Worm (Caenorhabditis elegans) whole organism, dauer: ENCODE data around the gene srw-135.

Experiments
- unc-62 ChIP-seq: sonication (generic microtip); optimal IDR thresholded peaks from 2 replicates; lab custom pipeline; 2017; ENCODE audit warnings: missing biosample characterization, missing genetic modification reagents, missing genetic modification characterization

srw-135 gene

DNA sequence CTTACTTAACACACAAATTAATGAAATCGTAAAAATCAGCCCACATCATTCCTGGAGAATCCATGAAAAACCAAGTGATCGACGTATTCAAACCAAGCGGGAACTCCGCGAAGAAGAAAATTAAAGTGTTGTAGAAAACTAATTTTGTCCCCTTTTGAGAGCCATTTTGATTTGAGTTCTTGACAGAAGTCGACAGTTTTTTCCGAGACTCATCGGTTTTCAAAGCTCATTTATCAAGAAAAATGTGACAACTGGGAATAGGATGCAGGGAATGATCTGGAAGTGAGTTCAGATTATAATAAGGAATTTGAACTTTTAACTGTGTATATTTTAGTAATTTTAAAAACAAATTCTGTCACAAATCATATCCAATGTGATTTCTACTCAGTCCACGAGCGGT is at the start of gene srw-135:
TSS of gene srw-135 (minus strand) at position 101 of the 400 bp plus-strand sequence.
- no peak for TF ChIP-seq unc-62 (GFP tag; lab: Kevin White, UChicago)

DNA sequence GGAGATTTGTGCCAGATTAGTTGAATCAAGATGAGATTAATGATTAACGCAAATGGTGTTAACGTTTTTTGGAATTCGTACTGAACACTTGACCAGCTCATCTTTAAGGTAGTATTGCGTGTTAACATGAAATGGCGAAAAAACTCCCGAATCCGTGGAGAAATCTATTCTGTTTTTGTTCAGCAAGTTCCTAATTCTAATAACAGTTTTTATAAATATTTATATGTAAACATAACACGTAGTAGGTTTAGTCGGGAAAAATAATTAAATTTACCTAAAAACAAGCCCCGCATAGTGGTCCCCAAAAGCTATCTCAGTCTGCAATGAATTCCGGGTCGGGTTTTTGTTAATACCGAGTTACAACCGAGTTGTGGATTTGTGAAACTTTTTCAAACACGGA is 47.7 kb upstream of the srw-135 start, which contains the start of gene str-244:
TSS of gene str-244 (minus strand) at position 101 of the 400 bp plus-strand sequence.
- TF ChIP-seq unc-62 (GFP tag; lab: Kevin White, UChicago) = no peak

DNA sequence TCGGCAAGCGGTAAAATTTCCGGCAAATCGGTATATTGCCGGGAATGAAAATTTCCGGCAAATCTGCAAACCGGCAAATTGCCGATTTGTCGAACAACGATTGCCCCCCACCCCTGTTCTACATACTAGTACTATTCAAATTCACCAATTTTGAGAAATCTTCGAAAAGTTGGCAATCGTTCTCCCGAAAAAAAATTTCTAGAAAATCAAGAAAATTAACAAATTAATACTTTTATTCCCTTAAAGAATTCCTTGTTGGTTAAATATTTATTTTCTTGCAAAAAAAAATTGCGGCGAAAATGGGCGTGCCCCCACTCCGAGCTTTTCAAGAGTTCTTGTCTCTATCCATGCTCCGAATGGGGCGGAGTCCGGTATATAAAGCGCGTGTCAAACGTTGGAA is 43.0 kb upstream of the srw-135 start, which contains the start of gene C50H11.8:
TSS of gene C50H11.8 (plus strand) at position 301 of the 400 bp plus-strand sequence.
- TF ChIP-seq unc-62 (GFP tag; lab: Kevin White, UChicago) = no peak

DNA sequence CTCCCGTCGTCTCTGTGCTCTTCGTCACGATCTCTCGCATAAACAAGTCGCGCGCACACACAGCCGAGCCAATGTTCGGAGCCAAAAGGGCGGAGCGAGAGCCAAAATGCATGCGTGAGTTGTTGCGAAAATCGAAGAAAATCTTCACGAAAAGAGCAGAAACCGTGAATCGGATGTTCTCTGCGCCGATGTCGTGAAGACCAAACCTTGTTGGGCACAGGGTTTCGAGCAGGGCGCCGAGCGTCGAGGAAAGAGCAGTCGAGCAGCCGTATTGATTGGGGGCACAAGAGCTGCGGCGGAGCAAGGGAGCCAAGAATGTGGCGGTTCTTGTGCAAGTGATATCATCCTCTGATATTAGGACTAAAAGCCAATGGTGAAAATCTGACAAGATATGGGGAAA is 35.1 kb upstream of the srw-135 start:
- TF ChIP-seq unc-62 (GFP tag; lab: Kevin White, UChicago) = no peak

DNA sequence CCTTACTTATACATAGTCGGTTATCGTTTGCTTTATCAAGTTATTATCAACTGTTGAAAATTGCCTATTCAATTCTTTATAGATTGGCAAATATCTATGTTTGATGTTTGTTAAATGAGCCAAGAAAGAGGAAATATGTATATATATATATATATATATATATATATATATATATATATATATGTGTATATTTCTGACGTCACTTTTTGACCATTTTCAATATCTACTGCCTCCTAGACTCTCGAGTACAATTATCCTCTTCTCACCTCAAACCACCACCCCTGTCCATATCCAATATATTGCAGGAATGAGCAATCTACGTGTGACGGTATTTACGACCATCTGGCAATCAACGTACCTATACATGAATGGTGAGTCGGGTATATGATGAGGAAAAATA is 33.5 kb upstream of the srw-135 start, which contains the start of gene F59D6.1:
TSS of gene F59D6.1 (plus strand) at position 301 of the 400 bp plus-strand sequence.
- TF ChIP-seq unc-62 (GFP tag; lab: Kevin White, UChicago) = no peak

DNA sequence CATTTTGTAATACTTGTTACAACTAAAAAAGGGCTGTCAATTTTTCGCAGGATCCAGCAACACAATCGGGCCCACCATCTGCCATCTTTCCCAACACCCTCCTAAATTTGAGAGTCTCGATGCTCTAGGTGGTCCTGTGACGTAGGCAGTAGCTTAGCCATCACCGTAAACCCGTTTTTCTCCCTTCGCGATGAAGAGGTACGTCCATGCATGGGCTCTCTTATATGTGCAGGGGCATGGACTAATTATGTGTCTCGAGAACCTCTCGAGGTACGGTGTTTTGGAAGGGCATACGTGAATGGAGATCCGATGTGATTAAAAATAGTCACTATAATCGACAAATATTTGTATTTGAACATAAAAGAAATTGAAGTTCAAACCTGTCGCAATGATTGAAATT is 29.6 kb upstream of the srw-135 start:
- no peak for TF ChIP-seq unc-62 (GFP tag; lab: Kevin White, UChicago)

DNA sequence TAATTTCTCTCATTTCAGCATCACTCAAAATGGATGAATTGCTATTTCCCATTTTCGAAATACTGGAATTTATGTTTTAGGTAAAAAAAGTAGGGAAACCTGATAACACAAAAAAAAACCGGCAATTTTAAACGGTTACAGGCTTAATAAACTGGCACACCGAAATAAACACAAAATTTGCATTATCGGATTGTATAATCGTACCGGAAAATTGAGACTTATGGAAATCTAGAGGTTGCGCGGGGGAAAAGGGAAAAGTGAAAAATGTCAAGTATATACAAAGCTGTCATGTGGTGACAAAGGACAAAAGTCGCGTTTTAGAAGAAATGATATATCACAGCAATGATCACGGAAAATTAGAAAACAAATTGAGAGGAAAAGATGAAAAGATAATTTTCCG is 28.0 kb upstream of the srw-135 start, which contains the start of gene chpf-2:
TSS of gene chpf-2 (minus strand) at position 101 of the 400 bp plus-strand sequence.
- no peak for TF ChIP-seq unc-62 (GFP tag; lab: Kevin White, UChicago)

DNA sequence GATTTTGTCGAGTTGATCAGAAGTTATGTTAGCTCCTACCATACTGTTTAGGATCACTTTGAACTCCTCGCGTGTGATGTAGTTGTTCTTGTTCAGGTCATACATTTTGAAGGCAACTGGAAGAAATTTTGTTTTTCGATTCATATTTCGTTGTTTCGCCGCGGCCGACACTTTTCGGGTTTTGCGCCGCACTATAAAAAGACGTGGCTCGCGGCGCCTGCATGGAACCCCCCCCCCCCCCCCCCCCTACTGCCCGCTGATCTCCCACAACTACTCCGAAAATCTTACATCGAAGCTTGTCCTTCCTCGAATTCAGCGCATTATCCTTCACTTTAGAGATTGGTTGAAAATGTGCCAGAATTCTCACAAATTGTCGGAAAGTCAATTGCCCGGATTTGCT is 26.8 kb upstream of the srw-135 start:
- no peak for TF ChIP-seq unc-62 (GFP tag; lab: Kevin White, UChicago)

DNA sequence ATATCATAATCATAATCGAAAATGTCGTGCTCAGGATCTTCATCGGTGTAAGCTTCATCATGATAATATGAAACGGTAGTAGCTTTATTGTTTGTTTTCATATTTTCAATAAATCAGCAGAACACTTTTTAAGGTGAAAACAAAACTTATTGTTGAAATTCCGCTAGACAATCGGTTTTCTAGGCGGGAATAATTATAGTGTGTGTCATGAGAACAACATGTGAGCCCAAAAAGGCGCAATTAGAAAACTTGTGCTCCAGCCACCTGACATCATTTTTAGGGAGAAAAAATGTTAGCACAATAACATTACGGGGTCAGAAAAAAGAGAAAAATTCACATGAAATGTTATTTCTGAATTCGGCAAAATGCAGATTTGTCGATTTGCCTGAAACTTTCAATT is 22.9 kb upstream of the srw-135 start, which contains the start of gene srw-8:
TSS of gene srw-8 (minus strand) at position 101 of the 400 bp plus-strand sequence.
- no peak for TF ChIP-seq unc-62 (GFP tag; lab: Kevin White, UChicago)

DNA sequence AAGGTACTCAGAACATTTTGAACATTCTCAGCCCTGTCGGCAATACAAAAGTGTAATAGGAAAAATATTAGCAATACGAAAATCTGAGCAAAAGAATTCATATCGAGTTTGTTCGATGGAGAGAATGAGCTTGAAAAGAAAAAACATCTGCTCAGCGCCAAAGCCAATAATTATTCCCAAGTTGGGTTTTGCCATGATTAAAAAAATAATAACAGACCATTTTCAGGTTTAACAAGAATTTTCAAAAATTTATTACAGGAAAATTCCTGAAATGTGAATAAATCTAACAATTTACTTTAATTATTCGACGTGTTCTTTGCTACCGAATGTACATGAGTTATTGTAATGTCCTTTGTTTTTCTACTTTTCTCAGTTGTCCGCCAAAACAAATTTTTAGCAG is 21.0 kb upstream of the srw-135 start, which contains the start of gene irld-38:
TSS of gene irld-38 (minus strand) at position 101 of the 400 bp plus-strand sequence.
- no peak for TF ChIP-seq unc-62 (GFP tag; lab: Kevin White, UChicago)

DNA sequence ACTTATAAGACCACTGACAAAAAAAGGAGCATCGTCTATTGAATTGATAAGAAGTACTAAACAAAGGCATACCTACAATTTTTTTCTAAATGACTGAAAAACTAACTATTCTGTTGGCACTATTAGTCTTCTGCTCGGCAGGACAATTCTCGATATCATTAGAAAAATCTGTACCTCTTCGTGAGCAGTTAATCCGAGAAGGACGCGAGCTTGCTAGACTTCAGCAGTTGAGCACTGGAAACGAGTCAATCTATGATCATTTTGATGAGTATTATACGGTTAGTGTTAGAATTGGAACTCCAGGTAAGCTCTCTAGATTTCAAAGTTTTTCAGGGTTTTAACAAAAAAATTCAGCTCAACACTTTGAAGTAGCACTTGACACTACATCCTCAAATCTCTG is 16.9 kb upstream of the srw-135 start, which contains the start of gene asp-7:
TSS of gene asp-7 (plus strand) at position 81 of the 400 bp plus-strand sequence.
- no peak for TF ChIP-seq unc-62 (GFP tag; lab: Kevin White, UChicago)

DNA sequence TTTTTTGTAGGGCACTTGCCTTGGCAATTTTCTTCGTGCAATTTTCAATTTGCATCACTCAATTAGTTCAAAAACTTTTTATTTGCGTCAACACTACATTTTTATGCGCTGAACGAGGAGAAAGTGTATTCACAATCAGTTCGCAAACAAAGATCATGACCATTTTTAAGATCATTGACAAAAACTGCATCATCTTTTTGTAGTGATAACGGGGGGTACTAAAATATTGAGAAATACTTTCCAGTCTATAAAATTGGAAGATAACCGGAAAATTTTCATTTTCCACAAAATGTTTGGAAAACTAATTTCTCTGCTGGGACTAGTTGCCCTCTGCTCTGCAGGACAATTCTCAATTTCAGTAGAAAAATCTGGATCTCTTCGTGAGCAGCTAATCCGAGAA is 13.0 kb upstream of the srw-135 start, which contains the start of gene asp-8:
TSS of gene asp-8 (plus strand) at position 276 of the 400 bp plus-strand sequence.
- TF ChIP-seq unc-62 (GFP tag; lab: Kevin White, UChicago) = no peak

DNA sequence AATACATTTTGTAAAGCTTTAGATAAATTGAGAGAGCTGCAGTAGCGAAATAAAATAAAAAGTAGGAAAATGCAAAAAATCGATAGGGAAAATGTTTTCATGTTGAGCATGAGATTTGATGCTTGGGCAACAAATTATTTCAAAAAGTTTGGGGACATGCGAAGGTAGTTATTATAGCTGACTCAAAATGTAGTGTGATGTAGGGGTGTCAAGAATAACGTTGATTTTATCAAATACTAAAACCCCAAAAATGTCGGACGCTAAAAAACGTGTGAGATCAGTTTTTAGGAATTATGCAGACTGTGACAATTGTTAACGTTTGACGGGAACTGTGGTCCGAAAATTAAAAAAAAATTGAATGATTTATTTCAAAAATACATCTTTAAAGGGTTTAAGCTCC is 10.0 kb upstream of the srw-135 start, which contains the start of gene irld-12:
TSS of gene irld-12 (minus strand) at position 101 of the 400 bp plus-strand sequence.
- TF ChIP-seq unc-62 (GFP tag; lab: Kevin White, UChicago) = no peak

DNA sequence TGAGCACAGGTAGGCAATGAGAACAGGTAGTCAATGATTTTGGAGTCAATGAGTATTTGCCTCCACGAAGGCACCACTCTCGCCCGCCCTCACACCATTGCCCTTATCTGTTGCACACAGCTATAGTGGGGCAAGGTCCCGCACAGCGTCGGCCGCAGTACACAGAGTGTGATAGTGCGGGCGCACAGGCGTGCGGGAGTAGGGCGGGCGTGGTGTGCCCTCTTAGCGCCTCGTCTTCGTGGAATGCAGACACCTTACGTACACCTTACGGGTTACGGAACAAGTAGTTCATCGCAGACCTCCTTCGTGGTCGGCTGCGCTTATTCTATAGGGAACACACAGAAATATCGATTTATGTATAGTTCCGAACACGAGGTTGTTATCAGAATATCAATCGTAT is 6.6 kb upstream of the srw-135 start:
- TF ChIP-seq unc-62 (GFP tag; lab: Kevin White, UChicago) = no peak

DNA sequence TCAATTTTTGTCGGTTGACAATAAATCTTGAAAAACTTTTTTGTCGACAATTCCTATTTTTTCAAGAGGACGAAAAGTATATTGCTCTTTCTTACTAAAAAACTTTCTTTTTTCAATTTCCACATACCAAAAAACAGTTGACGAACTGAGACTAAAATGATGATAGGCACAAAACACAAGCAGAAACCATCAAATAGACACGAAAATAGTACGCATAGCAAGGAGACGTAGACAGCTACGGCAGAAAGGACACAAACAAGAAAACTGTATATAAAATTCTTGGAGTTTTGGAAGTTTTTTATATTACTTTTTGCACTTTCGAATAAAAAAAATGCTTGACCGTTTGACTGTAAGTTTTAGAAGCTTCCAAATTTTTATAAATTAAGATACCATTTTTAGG is 2.9 kb upstream of the srw-135 start, which contains the start of gene K12D9.1:
TSS of gene K12D9.1 (plus strand) at position 301 of the 400 bp plus-strand sequence.
- TF ChIP-seq unc-62 (GFP tag; lab: Kevin White, UChicago) = no peak

DNA sequence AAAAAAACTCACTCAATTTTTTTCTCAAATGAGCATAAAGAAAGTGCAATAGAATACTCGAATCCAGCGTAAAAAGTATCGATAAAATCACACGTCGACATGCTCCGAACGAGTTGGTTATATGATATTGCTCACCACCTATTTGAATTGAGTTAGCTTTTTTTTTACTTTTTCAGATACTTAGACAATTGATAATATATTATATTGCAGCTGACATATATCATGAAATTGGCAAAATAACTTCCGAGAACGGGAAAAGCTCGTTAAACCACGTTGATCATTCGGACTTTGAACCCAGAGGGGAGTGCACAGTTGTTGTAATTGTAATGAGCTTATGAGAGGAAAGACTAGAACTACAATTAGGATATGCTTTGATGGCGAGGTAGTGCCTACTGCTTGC is 826 bp downstream of the srw-135 start, which contains the start of gene srw-136:
TSS of gene srw-136 (minus strand) at position 101 of the 400 bp plus-strand sequence.
- TF ChIP-seq unc-62 (GFP tag; lab: Kevin White, UChicago) = no peak

DNA sequence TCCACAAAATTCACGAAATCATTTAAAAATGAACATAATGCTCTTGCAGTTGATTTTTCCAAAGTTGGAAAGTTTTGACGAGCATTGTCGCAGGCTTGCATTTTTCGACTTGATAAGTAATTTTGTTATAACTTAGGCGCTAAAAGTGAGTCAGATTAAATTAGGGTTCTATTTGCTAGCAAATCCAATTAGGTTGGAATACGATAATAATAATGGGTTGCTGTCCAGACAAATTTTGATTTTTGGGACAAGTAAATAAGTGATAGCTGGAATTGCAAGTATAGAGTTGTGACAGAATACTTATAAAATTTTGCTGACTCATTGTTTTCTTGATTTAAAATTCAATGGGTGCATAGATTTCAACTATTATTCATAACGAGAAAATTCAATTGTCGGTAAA is 5.3 kb downstream of the srw-135 start, which contains the start of gene srw-112:
TSS of gene srw-112 (minus strand) at position 101 of the 400 bp plus-strand sequence.
- no peak for TF ChIP-seq unc-62 (GFP tag; lab: Kevin White, UChicago)
